Fruit fly (Drosophila melanogaster): ENCODE measurements around the gene CG4362.

The CG4362 gene

dm6 chr3R:20285678-20286449, 21.5 kb downstream of the CG4362 start (continued):
- TF ChIP-seq yki (optimal IDR thresholded peaks at IDR 0.05) (no peak), BtbVII (GFP tag; optimal IDR thresholded peaks at IDR 0.05) (peak; percentile 11), CG17359 (tag; optimal IDR thresholded peaks at IDR 0.05) (peak; percentile 95), CG10274 (GFP tag; optimal IDR thresholded peaks at IDR 0.05) (no peak), Drgx (GFP tag; IDR thresholded peaks at IDR 0.05) (peak; percentile 60; the same call in 1 of the 2 replicates), CG2129 (GFP tag; IDR thresholded peaks at IDR 0.05; ENCODE audit: partially characterized antibody) (no peak), Dref (GFP tag; IDR thresholded peaks at IDR 0.05) (no peak), Oli (tag; optimal IDR thresholded peaks at IDR 0.05) (no peak), CG32767 (GFP tag; IDR thresholded peaks at IDR 0.05) (peak; percentile 26; the same call in 1 of the 2 replicates), ash1 (GFP tag; optimal IDR thresholded peaks at IDR 0.05) (peak; percentile 60), klu (GFP tag; IDR thresholded peaks at IDR 0.05) (no peak), YL-1 (GFP tag; optimal IDR thresholded peaks at IDR 0.05) (peak; percentile 3), Atf3 (GFP tag; optimal IDR thresholded peaks at IDR 0.05) (peak; percentile 19), tll (GFP tag; optimal IDR thresholded peaks at IDR 0.05) (no peak), CG10321 (GFP tag; IDR thresholded peaks at IDR 0.05) (0 out of 2 replicates have a peak, but pooled peaks have one; percentile 37), CG13296 (GFP tag; optimal IDR thresholded peaks at IDR 0.05) (no peak), scrt (GFP tag; optimal IDR thresholded peaks at IDR 0.05) (peak; percentile 37), lov (optimal IDR thresholded peaks at IDR 0.05) (no peak), lov (GFP tag; IDR thresholded peaks at IDR 0.05) (peak; percentile 86), CG9932 (GFP tag; IDR thresholded peaks at IDR 0.05) (no peak), CG18262 (tag; optimal IDR thresholded peaks at IDR 0.05) (peak; percentile 25), Hr3 (GFP tag; optimal IDR thresholded peaks at IDR 0.05) (peak; percentile 16), Meics (GFP tag; optimal IDR thresholded peaks at IDR 0.05) (no peak), CG3281 (GFP tag; optimal IDR thresholded peaks at IDR 0.05) (no peak), salm (tag; optimal IDR thresholded peaks at IDR 0.05) (peak; percentile 27), wdn (GFP tag; IDR thresholded peaks at IDR 0.05) (no peak), Dp (GFP tag; optimal IDR thresholded peaks at IDR 0.05) (no peak), luna (GFP tag; optimal IDR thresholded peaks at IDR 0.05) (no peak), maf-S (GFP tag; optimal IDR thresholded peaks at IDR 0.05) (no peak), D (optimal IDR thresholded peaks at IDR 0.05) (no peak), D (GFP tag; optimal IDR thresholded peaks at IDR 0.05) (peak; percentile 87), ftz-f1 (GFP tag; optimal IDR thresholded peaks at IDR 0.05) (no peak), CG12219 (GFP tag; optimal IDR thresholded peaks at IDR 0.05) (peak; percentile 44), CoRest (tag; optimal IDR thresholded peaks at IDR 0.05) (peak; percentile 12), ATbp (GFP tag; optimal IDR thresholded peaks at IDR 0.05) (peak; percentile 98), HmgZ (tag; optimal IDR thresholded peaks at IDR 0.05) (peak; percentile 22), CG13775 (GFP tag; optimal IDR thresholded peaks at IDR 0.05) (no peak), CG10147 (GFP tag; optimal IDR thresholded peaks at IDR 0.05) (no peak), eve (GFP tag; optimal IDR thresholded peaks at IDR 0.05) (no peak), trh (GFP tag; optimal IDR thresholded peaks at IDR 0.05) (peak; percentile 59), CG13624 (GFP tag; optimal IDR thresholded peaks at IDR 0.05) (no peak), CG11398 (GFP tag; optimal IDR thresholded peaks at IDR 0.05) (peak; percentile 75), NC2α (GFP tag; optimal IDR thresholded peaks at IDR 0.05) (peak; percentile 65), CG9797 (GFP tag; optimal IDR thresholded peaks at IDR 0.05) (peak; percentile 30), otp (GFP tag; IDR thresholded peaks at IDR 0.05) (peak; percentile 85), CG11456 (GFP tag; IDR thresholded peaks at IDR 0.05) (no peak), BEAF-32 (GFP tag; optimal IDR thresholded peaks at IDR 0.05) (no peak), ssp (GFP tag; IDR thresholded peaks at IDR 0.05) (0 out of 2 replicates have a peak, but pooled peaks have one; percentile 18), zfh2 (GFP tag; optimal IDR thresholded peaks at IDR 0.05) (no peak), CG9727 (GFP tag; optimal IDR thresholded peaks at IDR 0.05) (peak; percentile 78)
